Fruit fly (Drosophila melanogaster): ENCODE results near the gene CG9522.

The CG9522 gene

dm6 chrX:14857883-14858282, 9.3 kb upstream of the CG9522 start:
- TF ChIP-seq CG33017 (tag; optimal IDR thresholded peaks at IDR 0.05), result no peak
- TF ChIP-seq Mnt (GFP tag; optimal IDR thresholded peaks at IDR 0.05), result no peak
- TF ChIP-seq cic (GFP tag; optimal IDR thresholded peaks at IDR 0.05), result no peak
- TF ChIP-seq CG14711 (tag; optimal IDR thresholded peaks at IDR 0.05), result no peak
- no peak for TF ChIP-seq tj (GFP tag; optimal IDR thresholded peaks at IDR 0.05)
- no peak for TF ChIP-seq CG5204 (GFP tag; optimal IDR thresholded peaks at IDR 0.05)
- TF ChIP-seq kay (GFP tag; ENCODE audit: borderline replicate concordance), result no peak
- TF ChIP-seq cnc (optimal IDR thresholded peaks at IDR 0.05), result no peak
- TF ChIP-seq CG7101 (tag; optimal IDR thresholded peaks at IDR 0.05), result no peak
- no peak for TF ChIP-seq toe (GFP tag; optimal IDR thresholded peaks at IDR 0.05)
- TF ChIP-seq CG7045 (GFP tag; optimal IDR thresholded peaks at IDR 0.05), result no peak
- no peak for TF ChIP-seq CG1620 (GFP tag; optimal IDR thresholded peaks at IDR 0.05)
- no peak for TF ChIP-seq CG12768 (GFP tag; optimal IDR thresholded peaks at IDR 0.05)

dm6 chrX:14856261-14856660, 7.7 kb upstream of the CG9522 start, which contains the start of gene CG9519:
Gene CG9519 (minus strand): TSS chrX:14856361.
- peak; percentile 11 for TF ChIP-seq kay (GFP tag; ENCODE audit: borderline replicate concordance)
- TF ChIP-seq Clk (GFP tag; optimal IDR thresholded peaks at IDR 0.05), result no peak

DNA sequence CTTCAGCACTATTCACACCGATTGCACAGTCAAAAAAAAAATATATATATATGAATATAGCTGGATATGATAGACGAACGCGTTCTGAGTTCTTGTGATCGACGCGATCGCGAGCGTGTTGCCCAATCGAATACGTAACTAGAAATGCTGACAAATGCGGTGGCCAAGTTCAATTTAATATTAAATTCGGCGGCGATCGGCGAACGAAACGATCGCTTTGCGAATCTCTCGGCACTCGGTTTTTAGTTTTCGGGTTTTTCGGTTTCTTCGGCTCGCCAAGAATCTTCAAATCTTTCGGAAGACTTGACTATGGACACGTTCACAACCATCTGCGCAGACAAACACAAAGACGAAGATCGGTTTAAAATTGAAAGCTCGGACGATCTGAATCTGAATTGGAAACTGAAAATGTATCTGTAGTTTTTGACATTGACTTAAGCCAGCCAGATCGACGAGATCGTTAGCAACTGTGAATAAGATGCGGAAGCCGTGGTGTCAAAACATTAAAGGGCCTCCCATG, 4.6 kb upstream of the CG9522 start, which contains the start of gene CG9521:
Gene CG9521, minus strand, starts transcription at position 117 of the 520 bp plus-strand sequence.
- no peak for TF ChIP-seq cic (GFP tag; optimal IDR thresholded peaks at IDR 0.05)
- no peak for TF ChIP-seq CG12768 (GFP tag; optimal IDR thresholded peaks at IDR 0.05)
- TF ChIP-seq CG7045 (GFP tag; optimal IDR thresholded peaks at IDR 0.05), result no peak
- TF ChIP-seq toe (GFP tag; optimal IDR thresholded peaks at IDR 0.05), result no peak
- TF ChIP-seq pad (GFP tag; optimal IDR thresholded peaks at IDR 0.05), result no peak
- no peak for TF ChIP-seq tj (GFP tag; optimal IDR thresholded peaks at IDR 0.05)
- no peak for TF ChIP-seq kay (GFP tag; ENCODE audit: borderline replicate concordance)
- TF ChIP-seq CG1620 (GFP tag; optimal IDR thresholded peaks at IDR 0.05), result no peak
- TF ChIP-seq CG14711 (tag; optimal IDR thresholded peaks at IDR 0.05), result no peak
- no peak for TF ChIP-seq ovo (GFP tag; optimal IDR thresholded peaks at IDR 0.05)
- no peak for TF ChIP-seq Hr96 (GFP tag; optimal IDR thresholded peaks at IDR 0.05)
- TF ChIP-seq CG11617 (GFP tag; optimal IDR thresholded peaks at IDR 0.05), result no peak

dm6 chrX:14850069-14850468, 1.5 kb upstream of the CG9522 start:
- TF ChIP-seq ovo (GFP tag; optimal IDR thresholded peaks at IDR 0.05), result no peak
- no peak for TF ChIP-seq cic (GFP tag; optimal IDR thresholded peaks at IDR 0.05)
- peak; percentile 81 for TF ChIP-seq kay (GFP tag; ENCODE audit: borderline replicate concordance)
- TF ChIP-seq Clk (GFP tag; optimal IDR thresholded peaks at IDR 0.05), result no peak

- TF ChIP-seq Crg-1 (GFP tag; optimal IDR thresholded peaks at IDR 0.05) (no peak), CG7101 (tag; optimal IDR thresholded peaks at IDR 0.05) (no peak), CG33017 (tag; optimal IDR thresholded peaks at IDR 0.05) (no peak), tj (GFP tag; optimal IDR thresholded peaks at IDR 0.05) (no peak), cnc (optimal IDR thresholded peaks at IDR 0.05) (no peak), kay (GFP tag; ENCODE audit: borderline replicate concordance) (no peak), toe (GFP tag; optimal IDR thresholded peaks at IDR 0.05) (no peak), CG7045 (GFP tag; optimal IDR thresholded peaks at IDR 0.05) (no peak), CG14711 (tag; optimal IDR thresholded peaks at IDR 0.05) (no peak), Hr96 (GFP tag; optimal IDR thresholded peaks at IDR 0.05) (no peak), ovo (GFP tag; optimal IDR thresholded peaks at IDR 0.05) (no peak), bab1 (GFP tag; optimal IDR thresholded peaks at IDR 0.05) (no peak), Mnt (GFP tag; optimal IDR thresholded peaks at IDR 0.05) (no peak), CG5204 (GFP tag; optimal IDR thresholded peaks at IDR 0.05) (no peak), Clk (GFP tag; optimal IDR thresholded peaks at IDR 0.05) (no peak), pad (GFP tag; optimal IDR thresholded peaks at IDR 0.05) (no peak), cic (GFP tag; optimal IDR thresholded peaks at IDR 0.05) (no peak), CG12768 (GFP tag; optimal IDR thresholded peaks at IDR 0.05) (no peak), CG11617 (GFP tag; optimal IDR thresholded peaks at IDR 0.05) (no peak), CG1620 (GFP tag; optimal IDR thresholded peaks at IDR 0.05) (no peak)
These were observed 2.4 kb downstream of the CG9522 start for dm6 chrX:14846116-14846614.

DNA sequence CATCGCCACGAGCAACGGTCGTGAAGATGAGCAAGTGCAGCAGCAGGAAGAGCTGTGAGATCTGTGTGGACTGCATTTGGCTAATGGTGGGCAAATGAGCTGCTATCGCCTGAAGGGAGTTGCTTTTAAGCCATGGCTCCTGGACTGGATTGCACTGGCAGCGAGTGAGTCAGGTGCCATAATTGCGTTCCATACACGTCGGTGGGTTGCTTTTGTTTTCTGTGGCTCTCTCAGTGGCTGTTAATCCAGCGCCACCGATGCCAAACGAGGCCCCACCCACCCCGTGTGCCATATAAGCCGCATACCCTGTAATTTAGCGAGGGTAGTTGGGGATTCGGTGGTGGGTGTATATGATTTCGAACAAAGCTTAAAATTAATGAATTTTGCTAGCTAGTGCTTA, 4.0 kb downstream of the CG9522 start, which contains the start of gene CG12539:
Gene CG12539, minus strand, starts transcription at position 101 of the 400 bp plus-strand sequence.
- TF ChIP-seq CG7045 (GFP tag; optimal IDR thresholded peaks at IDR 0.05) (no peak), pad (GFP tag; optimal IDR thresholded peaks at IDR 0.05) (no peak), cnc (optimal IDR thresholded peaks at IDR 0.05) (no peak), CG7101 (tag; optimal IDR thresholded peaks at IDR 0.05) (no peak), Clk (GFP tag; optimal IDR thresholded peaks at IDR 0.05) (no peak), ovo (GFP tag; optimal IDR thresholded peaks at IDR 0.05) (no peak), CG5204 (GFP tag; optimal IDR thresholded peaks at IDR 0.05) (no peak), kay (GFP tag; ENCODE audit: borderline replicate concordance) (no peak), Crg-1 (GFP tag; optimal IDR thresholded peaks at IDR 0.05) (no peak), CG33017 (tag; optimal IDR thresholded peaks at IDR 0.05) (no peak)

DNA sequence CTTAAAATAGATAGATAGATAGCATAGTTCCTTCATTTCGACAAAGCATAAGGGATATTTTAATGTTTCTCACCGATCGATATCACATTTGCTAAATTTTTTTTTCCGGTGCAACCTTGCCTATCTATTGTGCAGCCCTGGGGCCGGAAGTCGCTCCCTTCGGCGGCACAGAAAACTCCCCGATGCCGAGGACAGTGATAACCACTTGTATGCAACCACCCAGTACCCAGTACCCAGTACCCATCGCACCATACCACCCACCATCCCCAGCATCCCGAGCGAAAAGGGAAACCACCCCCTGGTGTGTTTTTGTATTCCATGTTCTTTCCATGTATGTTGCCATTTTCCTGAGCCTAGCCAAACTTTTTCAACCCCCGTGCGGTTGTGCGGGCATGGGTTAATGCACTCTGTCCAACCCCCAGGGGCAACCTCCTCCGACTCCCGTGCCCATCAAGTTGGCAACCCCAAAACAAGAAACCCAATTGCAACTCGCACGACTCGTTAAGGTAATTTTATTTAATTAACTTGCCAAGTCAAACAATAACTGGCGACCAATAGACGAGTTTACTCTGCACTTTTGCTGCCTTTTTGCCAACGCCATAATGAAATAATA, 6.6 kb downstream of the CG9522 start:
- TF ChIP-seq toe (GFP tag; optimal IDR thresholded peaks at IDR 0.05) (no peak), CG7101 (tag; optimal IDR thresholded peaks at IDR 0.05) (no peak)
